Worm (Caenorhabditis elegans) whole organism, L4 larva: ENCODE results near the gene srab-12.
A peak's percentile ranks its signal among the peaks of the same experiment; 100 is the strongest.

Source experiments
- F26F4.8 ChIP-seq: fragments of 200-800 bp; sonication (Bioruptor generic); conservative IDR thresholded peaks from 2 replicates; pipeline ENCODE4 v1.3.6; 2022; ENCODE audit warnings: missing genetic modification characterization, missing compliant biosample characterization
- daf-12 ChIP-seq: fragments of 150-350 bp; optimal IDR thresholded peaks from 2 replicates; lab custom pipeline; 2014; ENCODE audit warnings: missing biosample characterization, missing genetic modification reagents, missing genetic modification characterization
- dpl-1 ChIP-seq: fragments of 150-350 bp; optimal IDR thresholded peaks from 2 replicates; lab custom pipeline; 2014; ENCODE audit warnings: missing biosample characterization, missing genetic modification reagents, missing genetic modification characterization
- lin-39 ChIP-seq: fragments of 150-350 bp; optimal IDR thresholded peaks from 2 replicates; lab custom pipeline; 2014; ENCODE audit warnings: missing biosample characterization, missing genetic modification reagents, missing genetic modification characterization
- lsy-2 ChIP-seq, 2 experiments: fragments of 150-350 bp in 1 of 2; sonication (generic microtip) in 1 of 2; optimal IDR thresholded peaks; 2 replicates each; lab custom pipeline; 2014 to 2017; ENCODE audit warnings: missing biosample characterization in 2 of 2, missing genetic modification characterization in 2 of 2
- mdl-1 ChIP-seq, 2 experiments: fragments of 150-350 bp in 1 of 2; sonication (generic microtip) in 1 of 2; optimal IDR thresholded peaks; 2 replicates each; lab custom pipeline; 2014 to 2017; ENCODE audit warnings: missing biosample characterization in 2 of 2, missing genetic modification characterization in 2 of 2
- mdt-29 ChIP-seq: fragments of 200-800 bp; sonication (Bioruptor generic); IDR thresholded peaks from 2 replicates; pipeline ENCODE4 v1.3.6; 2022; ENCODE audit warnings: missing genetic modification reagents, missing genetic modification characterization, missing compliant biosample characterization
- mep-1 ChIP-seq: fragments of 150-350 bp; sonication (generic microtip); optimal IDR thresholded peaks from 3 replicates; lab custom pipeline; 2014; ENCODE audit warnings: missing biosample characterization, missing genetic modification characterization
- mes-2 ChIP-seq: sonication (generic microtip); optimal IDR thresholded peaks from 2 replicates; lab custom pipeline; 2016; ENCODE audit warnings: missing genotype, mild to moderate bottlenecking, missing genetic modification characterization, missing compliant biosample characterization; ENCODE audit not compliant: poor library complexity, severe bottlenecking
- nhr-237 ChIP-seq: sonication (generic microtip); optimal IDR thresholded peaks from 2 replicates; lab custom pipeline; 2017; ENCODE audit warnings: missing biosample characterization, missing genetic modification characterization
- skn-1 ChIP-seq: fragments of 150-350 bp; optimal IDR thresholded peaks from 2 replicates; lab custom pipeline; 2014; ENCODE audit warnings: missing biosample characterization, missing genetic modification characterization
- unc-62 ChIP-seq, 3 experiments: fragments of 150-350 bp in 1 of 3; sonication (generic microtip); optimal IDR thresholded peaks in 2 of 3; peaks in 1 of 3; 1 replicate in 1 of 3; 2 replicates in 2 of 3; lab custom pipeline; 2014 to 2017; ENCODE audit warnings: missing biosample characterization in 3 of 3, missing genetic modification characterization in 3 of 3, missing genetic modification reagents in 3 of 3, missing genotype in 1 of 3

ce11 chrV:17810053-17810452 lies 26.6 kb upstream of the srab-12 start, which contains the start of gene srh-296:
- TF ChIP-seq dpl-1 (GFP tag; lab: Kevin White, UChicago) (no peak), lsy-2 (tag; optimal IDR thresholded peaks at IDR 0.05; lab: Kevin White, UChicago) (no peak), daf-12 (no peak), nhr-237 (no peak), mdt-29 (no peak), mdl-1 (tag; optimal IDR thresholded peaks at IDR 0.05; lab: Kevin White, UChicago) (no peak), lin-39 (no peak), skn-1 (no peak), unc-62 (GFP tag; optimal IDR thresholded peaks at IDR 0.05 in 1 of 2; lab: Kevin White, UChicago) (peak in 1 of 2 experiments; percentile 2), unc-62 (tag; optimal IDR thresholded peaks at IDR 0.05; lab: Kevin White, UChicago) (no peak), mep-1 (no peak), F26F4.8 (no peak), mes-2 (tag; lab: Kevin White, UChicago) (no peak)
